Worm (Caenorhabditis elegans): ENCODE data around the gene srsx-39.

DNA sequence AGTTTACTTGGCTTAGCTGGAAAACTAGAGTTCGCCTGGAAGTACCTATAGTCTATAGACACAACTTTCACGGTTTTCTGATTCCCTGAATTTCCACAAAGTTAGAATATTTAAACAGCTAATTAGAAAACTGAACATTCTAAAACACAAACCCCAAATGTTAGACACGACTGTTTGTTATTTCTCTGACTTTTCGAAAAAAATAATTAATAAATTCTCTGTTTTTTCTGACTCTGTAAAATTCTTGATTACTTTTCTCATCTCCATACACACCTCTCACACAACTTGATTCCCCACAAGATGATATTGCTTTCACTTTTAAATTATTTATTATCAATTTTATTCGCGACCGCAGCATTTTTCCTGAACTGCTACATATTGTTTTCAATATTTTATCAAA, 3.0 kb downstream of the srsx-39 start, which contains the start of gene srbc-75:
- TF ChIP-seq T22C8.4 (GFP tag; IDR thresholded peaks at IDR 0.05) (no peak), ztf-23 (GFP tag; IDR thresholded peaks at IDR 0.05) (no peak), ref-1 (GFP tag; conservative IDR thresholded peaks at IDR 0.05) (no peak), flt-1 (GFP tag; IDR thresholded peaks at IDR 0.05) (no peak), tab-1 (GFP tag; IDR thresholded peaks at IDR 0.05) (no peak), cog-1 (tag; optimal IDR thresholded peaks at IDR 0.05) (no peak), klf-2 (GFP tag; conservative IDR thresholded peaks at IDR 0.05) (no peak), ztf-29 (GFP tag; IDR thresholded peaks at IDR 0.05) (no peak)
